Worm (Caenorhabditis elegans): ENCODE results near the gene srw-72.
"Not testable (repeated sequence)": the region's sequence is repeated elsewhere in the genome, so short reads cannot be mapped to it uniquely, and the experiment has no call there.

srw-72 gene

DNA sequence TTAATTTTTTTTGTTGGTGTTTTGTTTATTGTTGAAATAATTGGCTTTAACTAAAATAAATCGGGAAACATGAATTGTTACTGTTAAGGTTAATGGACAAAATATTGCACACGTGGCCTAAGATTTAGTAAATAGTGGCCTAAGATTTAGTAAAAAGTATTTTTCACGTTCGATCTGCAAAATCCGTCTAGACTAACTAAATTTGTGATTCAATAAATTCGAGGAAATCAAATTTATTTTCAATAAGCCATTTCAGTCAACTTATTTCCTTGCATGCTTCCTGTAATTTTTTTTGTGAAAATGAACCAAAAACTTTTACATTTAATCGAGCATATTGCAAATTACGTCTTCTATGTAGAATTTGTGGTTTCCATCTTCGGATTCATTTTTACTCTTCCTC, at the start of gene srw-72:
TSS of gene srw-72 (plus strand) at position 301 of the 400 bp plus-strand sequence.
- no peak for TF ChIP-seq unc-62 (GFP tag; optimal IDR thresholded peaks at IDR 0.05)

DNA sequence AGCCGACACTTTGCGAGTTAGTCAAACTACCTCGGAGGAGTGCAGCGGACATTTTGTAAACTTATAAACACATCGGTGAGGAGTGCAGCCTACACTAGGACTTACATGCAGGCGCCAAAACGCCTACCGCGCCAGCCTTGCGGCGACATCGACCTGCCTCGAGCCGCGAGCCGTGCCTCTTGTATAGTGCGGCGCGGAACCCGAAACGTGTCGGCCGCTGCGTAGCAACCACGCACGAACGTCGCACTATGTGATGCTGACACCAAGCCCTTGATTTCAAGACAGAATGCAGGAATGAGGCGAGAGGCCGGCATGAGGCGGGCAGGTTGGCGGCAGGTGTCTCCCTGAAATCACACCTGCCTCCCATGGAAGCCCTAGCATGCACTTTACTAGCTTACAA, 37.6 kb upstream of the srw-72 start:
- no peak for TF ChIP-seq unc-62 (GFP tag; optimal IDR thresholded peaks at IDR 0.05)

DNA sequence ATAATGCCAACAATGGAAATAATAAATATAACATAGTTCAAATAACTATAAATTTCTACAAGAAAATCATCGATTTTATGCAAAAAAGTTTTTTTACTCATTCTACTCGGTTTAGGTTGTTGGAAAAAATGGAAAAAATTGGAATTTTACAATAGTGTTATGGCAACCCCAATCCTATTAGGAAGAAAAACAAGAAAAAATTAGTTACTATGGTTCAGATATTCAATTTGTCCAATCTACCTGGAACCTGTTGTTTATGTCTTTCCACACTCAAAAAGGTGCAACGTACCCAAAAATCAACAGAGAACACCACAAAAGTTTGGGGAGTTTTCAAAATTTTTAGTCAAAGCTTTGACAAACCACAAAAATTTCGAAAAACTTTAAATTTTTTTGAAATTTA, 36.8 kb upstream of the srw-72 start, which contains the start of gene T27C5.10:
TSS of gene T27C5.10 (minus strand) at position 101 of the 400 bp plus-strand sequence.
- TF ChIP-seq unc-62 (GFP tag; optimal IDR thresholded peaks at IDR 0.05): no peak

DNA sequence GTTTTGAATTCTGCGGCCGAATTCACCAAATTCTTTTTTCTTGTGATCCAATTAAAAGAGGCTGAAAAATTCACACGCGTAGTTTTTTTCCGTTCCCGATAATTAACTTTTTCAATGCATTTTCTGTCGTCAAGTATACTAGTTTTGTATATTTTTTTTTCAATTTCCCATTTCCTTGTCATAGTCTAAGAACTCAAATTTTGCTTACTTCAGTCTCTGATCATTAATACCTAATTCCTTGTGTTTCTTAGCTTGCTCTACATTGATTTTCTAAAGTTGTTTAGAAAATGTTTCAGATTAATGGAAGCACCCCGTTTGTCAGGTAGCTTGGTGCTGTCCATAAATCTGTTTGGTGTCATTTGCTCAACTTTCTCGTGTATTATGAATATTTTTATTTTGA, 35.9 kb upstream of the srw-72 start, which contains the start of gene srbc-27:
TSS of gene srbc-27 (plus strand) at position 301 of the 400 bp plus-strand sequence.
- TF ChIP-seq unc-62 (GFP tag; optimal IDR thresholded peaks at IDR 0.05): no peak

DNA sequence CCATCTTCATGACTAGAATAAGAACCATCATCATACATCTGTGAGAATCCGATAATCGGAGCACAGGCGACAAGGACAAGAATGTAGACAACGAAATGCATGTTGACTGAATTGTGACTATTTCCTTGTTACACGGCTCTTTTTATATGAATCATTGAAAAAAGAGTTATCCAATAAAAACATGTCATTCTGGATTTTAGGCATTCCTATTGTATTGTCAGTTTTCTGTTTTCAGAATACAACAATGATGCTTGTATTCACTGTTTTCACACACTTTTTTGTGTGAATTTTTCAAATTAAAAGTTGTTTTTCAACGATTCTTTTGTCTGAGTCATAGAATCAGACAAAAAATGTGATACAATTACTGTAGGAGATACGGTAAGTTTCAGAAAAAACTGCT, 30.4 kb upstream of the srw-72 start, which contains the start of gene F20E11.18:
TSS of gene F20E11.18 (minus strand) at position 101 of the 400 bp plus-strand sequence.
- TF ChIP-seq unc-62 (GFP tag; optimal IDR thresholded peaks at IDR 0.05): no peak

DNA sequence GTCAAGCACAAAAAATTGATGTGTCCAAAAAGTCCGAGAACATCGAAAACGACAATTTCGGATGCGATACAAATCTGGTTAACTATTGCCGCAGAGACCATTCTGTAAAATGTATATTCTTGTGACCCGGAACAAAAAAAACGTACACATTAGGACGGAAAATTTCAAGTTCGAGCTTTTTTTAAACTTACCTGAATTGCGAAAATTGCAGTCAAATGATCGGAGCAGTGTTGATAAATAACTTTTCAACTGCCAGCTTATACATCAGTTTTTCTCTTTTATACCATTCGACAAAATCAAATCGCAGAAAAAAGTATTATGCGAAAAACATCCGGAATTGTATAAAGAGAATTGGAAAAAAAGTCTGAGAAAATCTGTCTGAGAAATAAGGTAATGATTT, 28.5 kb upstream of the srw-72 start, which contains the start of gene srsx-2:
TSS of gene srsx-2 (minus strand) at position 101 of the 400 bp plus-strand sequence.
- no peak for TF ChIP-seq unc-62 (GFP tag; optimal IDR thresholded peaks at IDR 0.05)

DNA sequence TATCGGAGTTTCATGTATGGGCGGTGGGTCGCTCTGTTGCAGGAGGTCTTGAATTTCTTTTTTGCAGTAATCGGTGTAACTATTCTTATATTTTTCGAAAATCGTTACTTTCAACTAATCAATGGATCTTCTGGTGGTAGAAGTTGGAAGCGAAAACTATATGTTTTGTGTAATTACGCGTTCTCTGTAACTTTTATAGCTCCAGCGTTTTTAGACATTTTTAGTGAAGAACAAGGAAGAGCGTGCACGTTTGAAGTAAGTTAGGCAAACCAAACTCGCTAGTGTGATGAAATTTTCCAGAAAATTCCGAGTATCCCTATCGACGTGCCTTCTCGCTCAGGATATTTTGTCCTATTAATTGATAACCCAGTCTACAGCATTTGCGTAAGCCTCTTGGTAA, 27.4 kb upstream of the srw-72 start, which contains the start of gene srh-154:
TSS of gene srh-154 (plus strand) at position 301 of the 400 bp plus-strand sequence.
- no peak for TF ChIP-seq unc-62 (GFP tag; optimal IDR thresholded peaks at IDR 0.05)

DNA sequence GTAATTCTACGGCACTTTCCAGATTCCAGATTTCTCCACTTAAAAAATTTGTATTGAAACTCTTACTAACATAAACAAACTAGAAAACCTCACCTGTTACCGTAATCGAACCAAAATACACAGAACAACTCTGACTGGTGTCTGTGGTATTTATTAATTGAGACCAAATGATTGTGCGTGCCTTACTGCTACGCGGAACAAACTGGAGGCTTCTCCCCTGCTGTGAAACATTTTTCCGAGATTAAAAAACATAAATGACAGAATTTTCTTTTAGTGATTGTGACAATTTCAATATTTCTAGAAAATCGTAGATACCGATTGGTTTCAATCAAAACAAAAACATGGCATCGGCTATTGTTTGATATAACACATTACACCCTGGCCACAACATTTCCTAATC, 17.0 kb upstream of the srw-72 start:
- TF ChIP-seq unc-62 (GFP tag; optimal IDR thresholded peaks at IDR 0.05): no peak

DNA sequence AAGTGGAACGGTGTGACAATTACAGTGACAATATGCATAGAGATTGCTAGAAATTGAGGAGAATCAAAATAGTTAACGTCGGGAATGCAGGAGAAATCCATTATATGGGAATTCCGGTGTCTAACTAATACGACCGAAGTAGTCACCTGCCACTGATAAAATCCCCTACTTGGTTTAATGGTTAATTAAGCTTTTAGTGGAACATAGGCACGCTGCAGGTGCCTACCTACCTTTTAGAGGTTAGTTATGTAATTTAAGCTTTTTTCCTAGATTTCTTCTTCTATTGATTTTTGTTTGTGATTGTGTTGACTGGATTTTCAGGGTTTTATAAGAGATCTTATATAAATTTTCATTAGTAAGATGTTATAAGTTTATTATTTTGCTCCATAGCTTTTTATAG, 10.7 kb upstream of the srw-72 start, which contains the start of gene srh-203:
TSS of gene srh-203 (minus strand) at position 101 of the 400 bp plus-strand sequence.
- not testable (repeated sequence) for TF ChIP-seq unc-62 (GFP tag; optimal IDR thresholded peaks at IDR 0.05)

DNA sequence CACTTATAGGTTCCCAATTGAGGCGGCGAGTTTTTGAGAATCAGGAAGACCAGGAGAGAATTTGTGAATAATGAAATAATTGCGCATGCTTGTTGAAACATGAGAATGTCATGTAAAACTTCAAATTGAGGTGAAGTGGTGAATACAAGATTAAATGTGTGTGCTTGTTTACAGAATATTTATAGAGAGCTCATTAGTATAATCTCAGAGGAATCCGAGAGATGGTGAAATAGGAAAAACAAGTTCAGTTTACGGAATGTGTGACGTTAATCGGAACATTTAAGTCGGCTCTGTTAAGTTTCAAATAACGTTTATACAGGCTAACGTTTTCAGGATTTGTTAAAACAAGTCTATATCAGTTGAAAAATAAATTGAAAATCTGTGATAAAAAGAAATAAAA, 8.8 kb upstream of the srw-72 start, which contains the start of gene str-200:
TSS of gene str-200 (minus strand) at position 101 of the 400 bp plus-strand sequence.
- TF ChIP-seq unc-62 (GFP tag; optimal IDR thresholded peaks at IDR 0.05): no peak

DNA sequence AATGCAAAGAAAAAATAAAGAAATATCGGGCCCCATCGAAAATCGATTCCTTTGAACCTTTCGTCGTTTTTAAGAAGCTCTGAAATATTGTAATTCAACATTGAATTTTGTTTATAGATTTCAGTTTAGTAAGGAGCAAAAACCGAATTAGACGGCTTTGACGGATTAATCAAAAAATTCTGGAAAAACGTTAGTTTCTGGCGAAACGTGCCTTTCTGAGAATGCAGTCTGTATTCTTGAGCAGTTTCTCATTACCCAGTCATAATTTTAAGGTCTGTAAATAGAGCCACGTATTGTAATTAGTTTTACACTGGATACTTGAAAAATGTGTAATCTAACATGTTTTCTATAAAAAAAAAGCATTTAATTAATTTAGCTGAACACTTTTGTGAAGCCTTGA, 6.8 kb upstream of the srw-72 start, which contains the start of gene srz-48:
TSS of gene srz-48 (minus strand) at position 101 of the 400 bp plus-strand sequence.
- TF ChIP-seq unc-62 (GFP tag; optimal IDR thresholded peaks at IDR 0.05): no peak

DNA sequence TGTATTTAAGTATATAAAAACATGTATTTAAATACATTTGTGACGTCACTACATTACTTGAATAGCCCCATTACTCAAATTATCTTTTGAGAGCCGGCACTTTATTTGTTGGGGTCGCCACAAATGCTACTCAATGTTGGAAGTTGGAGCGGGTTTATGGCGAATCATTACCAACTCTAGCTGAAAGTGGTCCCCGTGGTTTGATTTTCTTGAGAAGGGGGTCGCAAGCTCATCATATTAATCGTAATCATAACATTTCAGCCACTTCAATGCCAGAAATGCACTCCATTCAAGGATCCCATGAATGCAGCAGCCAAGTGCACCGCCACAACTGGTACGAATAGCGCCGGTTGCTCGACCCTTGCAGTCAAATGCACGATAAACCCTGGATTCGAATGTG, 2.6 kb upstream of the srw-72 start, which contains the start of gene F20E11.7:
TSS of gene F20E11.7 (plus strand) at position 301 of the 400 bp plus-strand sequence.
- TF ChIP-seq unc-62 (GFP tag; optimal IDR thresholded peaks at IDR 0.05): not testable (repeated sequence)

DNA sequence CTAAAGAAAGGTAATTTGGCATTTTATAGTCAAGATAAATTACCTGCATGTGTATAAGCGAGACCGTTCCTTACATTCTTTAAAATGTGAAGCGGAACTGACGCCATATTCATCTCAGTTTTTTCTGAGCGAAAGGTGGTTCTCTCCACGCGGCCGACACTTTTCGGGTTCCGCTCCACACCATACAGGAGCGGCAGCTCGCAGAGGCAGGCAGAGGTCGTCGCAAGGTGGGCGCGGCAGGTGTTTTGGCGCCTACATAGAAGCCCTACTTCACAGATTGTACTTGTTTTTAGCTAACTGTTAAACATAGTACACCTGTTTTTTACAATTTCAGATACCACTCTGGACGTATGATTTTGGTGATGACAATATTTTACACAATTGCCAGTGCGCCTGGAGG, 1.0 kb downstream of the srw-72 start:
- TF ChIP-seq unc-62 (GFP tag; optimal IDR thresholded peaks at IDR 0.05): no peak

DNA sequence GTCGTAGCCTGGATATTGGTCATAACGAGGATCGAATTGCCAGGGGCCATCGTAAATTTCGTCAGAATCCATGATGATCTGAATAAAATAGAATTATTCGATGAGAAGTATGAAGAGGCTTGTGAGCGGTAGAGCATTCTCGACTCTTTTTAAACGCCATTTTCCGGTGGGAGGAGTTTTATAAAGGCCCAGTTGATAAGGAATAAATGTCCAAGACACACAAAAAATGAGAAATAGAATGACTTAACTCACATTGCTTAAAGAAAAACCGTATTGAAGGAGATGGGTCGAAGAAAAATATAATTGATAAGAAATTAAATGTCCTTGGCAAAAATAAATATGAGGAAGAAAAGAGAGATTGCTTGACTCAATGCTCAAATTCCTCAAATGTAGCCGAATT, 2.3 kb downstream of the srw-72 start, which contains the start of gene F20E11.17:
TSS of gene F20E11.17 (minus strand) at position 101 of the 400 bp plus-strand sequence.
- TF ChIP-seq unc-62 (GFP tag; optimal IDR thresholded peaks at IDR 0.05): no peak

DNA sequence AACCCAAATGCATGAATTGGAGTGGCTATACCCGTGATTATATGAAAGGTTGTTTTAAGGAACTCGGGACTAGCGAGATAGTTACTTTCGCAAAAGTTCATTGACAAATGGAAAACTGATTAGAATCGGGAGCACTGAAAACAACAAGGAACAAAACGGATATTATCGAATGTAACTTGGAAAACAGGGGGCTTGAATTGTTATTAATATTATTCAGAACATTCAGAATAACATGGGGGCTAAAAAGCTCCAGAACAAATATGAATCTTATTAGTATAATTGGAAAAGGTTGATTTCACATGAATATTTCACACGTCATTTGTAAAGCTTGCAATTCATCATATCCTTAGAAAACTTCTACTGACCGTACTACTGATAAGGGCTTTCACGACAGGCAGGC, 4.7 kb downstream of the srw-72 start, which contains the start of gene srh-235:
TSS of gene srh-235 (minus strand) at position 101 of the 400 bp plus-strand sequence.
- TF ChIP-seq unc-62 (GFP tag; optimal IDR thresholded peaks at IDR 0.05): no peak

DNA sequence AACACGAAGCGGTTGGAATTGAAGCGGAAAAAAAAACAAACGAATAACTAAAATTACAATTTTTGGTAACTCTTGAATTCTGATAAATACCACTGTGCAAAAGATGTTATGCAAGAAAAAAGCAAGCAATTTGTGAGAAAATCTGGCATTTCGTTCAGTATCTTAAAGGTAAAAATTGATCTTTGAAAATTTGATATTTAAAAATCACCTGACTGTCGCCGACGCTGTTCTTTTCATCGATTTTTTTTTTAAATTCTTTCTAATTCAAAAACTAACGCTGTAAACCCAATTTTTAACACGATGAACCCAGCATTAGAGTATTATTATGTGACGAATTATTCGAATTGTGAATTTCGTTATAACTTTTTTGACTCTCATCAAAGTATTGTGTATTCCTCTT, 6.8 kb downstream of the srw-72 start, which contains the start of gene srh-123:
TSS of gene srh-123 (plus strand) at position 301 of the 400 bp plus-strand sequence.
- no peak for TF ChIP-seq unc-62 (GFP tag; optimal IDR thresholded peaks at IDR 0.05)

DNA sequence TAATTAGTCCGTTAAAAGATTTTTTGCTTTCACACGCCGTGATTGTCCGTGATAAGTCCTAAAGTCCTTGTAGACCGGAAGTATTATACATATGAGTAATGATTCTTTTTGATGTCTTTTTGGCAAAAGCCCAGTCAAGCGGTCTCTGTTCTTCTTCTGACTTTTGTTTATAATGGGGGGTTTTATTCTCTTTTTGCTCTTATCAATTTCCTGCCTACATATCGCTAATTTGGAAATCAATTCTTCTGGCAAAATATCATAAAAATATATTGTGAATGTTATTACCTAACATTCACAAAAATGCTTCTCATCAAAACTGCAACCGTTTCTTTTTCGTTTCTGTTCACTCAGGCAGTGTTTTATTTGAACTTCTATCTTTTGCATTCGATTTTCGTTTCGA, 9.6 kb downstream of the srw-72 start, which contains the start of gene srbc-61:
TSS of gene srbc-61 (plus strand) at position 301 of the 400 bp plus-strand sequence.
- no peak for TF ChIP-seq unc-62 (GFP tag; optimal IDR thresholded peaks at IDR 0.05)
